Worm (Caenorhabditis elegans) whole organism, midembryonic: ENCODE data around the gene spas-1.

Experiments
- T22C8.4 ChIP-seq: fragments of 200-800 bp; sonication (Bioruptor generic); IDR thresholded peaks from 2 replicates; pipeline ENCODE4 v1.3.6; 2022; ENCODE audit warnings: missing genetic modification characterization, missing compliant biosample characterization
- cog-1 ChIP-seq: sonication (generic microtip); optimal IDR thresholded peaks from 2 replicates; lab custom pipeline; 2016; ENCODE audit warnings: missing genetic modification characterization, missing compliant biosample characterization
- klf-2 ChIP-seq: fragments of 200-800 bp; sonication (Bioruptor generic); conservative IDR thresholded peaks from 2 replicates; pipeline ENCODE4 v1.3.6; 2022; ENCODE audit warnings: missing genetic modification reagents, missing genetic modification characterization, missing compliant biosample characterization
- med-1 ChIP-seq: sonication (generic microtip); optimal IDR thresholded peaks from 2 replicates; lab custom pipeline; 2017; ENCODE audit warnings: missing genetic modification characterization, mild to moderate bottlenecking, missing compliant biosample characterization, antibody characterized with exemption, missing genetic modification reagents; ENCODE audit not compliant: insufficient read depth

DNA sequence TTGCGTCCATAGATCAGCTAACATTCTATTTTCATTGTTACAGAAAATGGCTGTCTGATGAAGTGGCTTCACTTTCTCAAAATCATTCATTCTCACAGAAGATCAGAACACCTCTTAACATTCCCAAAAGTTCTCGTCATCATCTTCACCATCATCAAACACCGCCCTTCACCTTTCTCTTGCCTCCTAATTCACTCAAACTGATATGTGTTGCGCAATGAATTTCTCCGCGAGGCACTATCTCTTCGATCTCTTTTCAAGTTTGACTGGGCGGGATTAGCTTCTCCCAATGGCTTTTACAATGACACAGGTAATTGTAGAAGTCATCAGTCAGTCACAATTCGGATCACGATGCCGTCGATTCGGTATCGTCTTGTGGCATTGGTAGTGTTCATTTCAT, 46.0 kb downstream of the spas-1 start, which contains the start of gene grd-6:
- TF ChIP-seq T22C8.4 (GFP tag; lab: Robert Waterston, UW) (no peak), klf-2 (no peak), med-1 (GFP tag; lab: Kevin White, UChicago) (no peak), cog-1 (tag; lab: Kevin White, UChicago) (no peak)
